Worm (Caenorhabditis elegans) whole organism, L4 larva: ENCODE data around the gene ipla-2.

ENCODE experiments used
- D1046.2 ChIP-seq: fragments of 200-800 bp; sonication (Bioruptor generic); IDR thresholded peaks from 2 replicates; pipeline ENCODE4 v1.3.6; 2022; ENCODE audit warnings: missing genetic modification characterization, missing compliant biosample characterization
- F10B5.3 ChIP-seq: sonication (generic microtip); optimal IDR thresholded peaks from 2 replicates; lab custom pipeline; 2016; ENCODE audit warnings: mild to moderate bottlenecking, missing genetic modification characterization, missing compliant biosample characterization
- F37D6.2 ChIP-seq: sonication (generic microtip); optimal IDR thresholded peaks from 2 replicates; lab custom pipeline; 2016; ENCODE audit warnings: mild to moderate bottlenecking, missing genetic modification characterization, missing compliant biosample characterization
- F44E2.7 ChIP-seq: fragments of 200-800 bp; sonication (Bioruptor generic); IDR thresholded peaks from 2 replicates; pipeline ENCODE4 v2.1.2; 2022; ENCODE audit warnings: missing genetic modification characterization, missing compliant biosample characterization
- R02D3.7 ChIP-seq: fragments of 150-350 bp; sonication (generic microtip); optimal IDR thresholded peaks from 3 replicates; lab custom pipeline; 2014; ENCODE audit warnings: missing biosample characterization, missing genetic modification characterization
- T26A8.4 ChIP-seq: fragments of 200-800 bp; sonication (Bioruptor generic); IDR thresholded peaks from 2 replicates; pipeline ENCODE4 v1.3.6; 2022; ENCODE audit warnings: missing genetic modification characterization, missing compliant biosample characterization
- Y105C5A.15 ChIP-seq: fragments of 200-800 bp; sonication (Bioruptor generic); IDR thresholded peaks from 2 replicates; pipeline ENCODE4 v1.3.6; 2022; ENCODE audit warnings: missing genetic modification characterization, missing compliant biosample characterization
- Y5F2A.4 ChIP-seq: fragments of 200-800 bp; sonication (Bioruptor generic); optimal IDR thresholded peaks from 2 replicates; lab custom pipeline; 2018; ENCODE audit warnings: mild to moderate bottlenecking, missing genetic modification characterization, missing compliant biosample characterization
- ZK337.2 ChIP-seq: fragments of 200-800 bp; sonication (Bioruptor generic); IDR thresholded peaks from 2 replicates; pipeline ENCODE4 v1.3.6; 2022; ENCODE audit warnings: missing genetic modification reagents, missing genetic modification characterization, missing compliant biosample characterization
- aha-1 ChIP-seq: fragments of 150-350 bp; peaks from one replicate; lab custom pipeline; 2014; ENCODE audit warnings: missing biosample characterization, missing genetic modification characterization
- ama-1 ChIP-seq: fragments of 150-350 bp; optimal IDR thresholded peaks from 2 replicates; lab custom pipeline; 2014; ENCODE audit warnings: inconsistent platforms, mixed read lengths
- arid-1 ChIP-seq: fragments of 200-800 bp; sonication (Bioruptor generic); conservative IDR thresholded peaks from 2 replicates; pipeline ENCODE4 v1.3.6; 2022; ENCODE audit warnings: missing genetic modification reagents, missing genetic modification characterization, missing compliant biosample characterization
- ceh-62 ChIP-seq: sonication (generic microtip); optimal IDR thresholded peaks from 2 replicates; lab custom pipeline; 2017; ENCODE audit warnings: missing biosample characterization, missing genetic modification characterization
- cey-2 ChIP-seq: sonication (generic microtip); optimal IDR thresholded peaks from 3 replicates; lab custom pipeline; 2017; ENCODE audit warnings: missing genetic modification characterization, mild to moderate bottlenecking, missing compliant biosample characterization, antibody characterized with exemption, borderline replicate concordance; ENCODE audit not compliant: insufficient read depth
- dmd-6 ChIP-seq: fragments of 200-800 bp; sonication (Bioruptor generic); IDR thresholded peaks from 2 replicates; pipeline ENCODE4 v1.3.6; 2022; ENCODE audit warnings: missing genetic modification reagents, missing genetic modification characterization, missing compliant biosample characterization
- dmd-8 ChIP-seq: fragments of 200-800 bp; sonication (Bioruptor generic); IDR thresholded peaks from 2 replicates; pipeline ENCODE4 v1.3.6; 2022; ENCODE audit warnings: missing genetic modification characterization, missing compliant biosample characterization
- dpl-1 ChIP-seq: fragments of 150-350 bp; optimal IDR thresholded peaks from 2 replicates; lab custom pipeline; 2014; ENCODE audit warnings: missing biosample characterization, missing genetic modification reagents, missing genetic modification characterization
- egl-43 ChIP-seq: fragments of 200-800 bp; sonication (Bioruptor generic); IDR thresholded peaks from 2 replicates; pipeline ENCODE4 v1.3.6; 2022; ENCODE audit warnings: missing genetic modification reagents, missing genetic modification characterization, missing compliant biosample characterization
- hif-1 ChIP-seq, 2 experiments: sonication (generic microtip); optimal IDR thresholded peaks; 2 replicates each; lab custom pipeline; 2016 to 2017; ENCODE audit warnings: missing compliant biosample characterization in 2 of 2, missing genetic modification characterization in 2 of 2, missing genetic modification reagents in 2 of 2, missing genotype in 2 of 2, mild to moderate bottlenecking in 1 of 2
- hlh-11 ChIP-seq: fragments of 200-800 bp; sonication (Bioruptor generic); optimal IDR thresholded peaks from 2 replicates; lab custom pipeline; 2018; ENCODE audit warnings: mild to moderate bottlenecking, missing genetic modification characterization, missing compliant biosample characterization
- lin-39 ChIP-seq: fragments of 150-350 bp; optimal IDR thresholded peaks from 2 replicates; lab custom pipeline; 2014; ENCODE audit warnings: missing biosample characterization, missing genetic modification reagents, missing genetic modification characterization
- madf-5 ChIP-seq, 2 experiments: fragments of 200-800 bp; sonication (Bioruptor generic); IDR thresholded peaks; 2 replicates each; pipeline ENCODE4 v1.3.6; 2022; ENCODE audit warnings: missing compliant biosample characterization in 2 of 2, missing genetic modification characterization in 2 of 2
- mdl-1 ChIP-seq, 2 experiments: fragments of 150-350 bp in 1 of 2; sonication (generic microtip) in 1 of 2; optimal IDR thresholded peaks; 2 replicates each; lab custom pipeline; 2014 to 2017; ENCODE audit warnings: missing biosample characterization in 2 of 2, missing genetic modification characterization in 2 of 2
- mes-2 ChIP-seq: sonication (generic microtip); optimal IDR thresholded peaks from 2 replicates; lab custom pipeline; 2016; ENCODE audit warnings: missing genotype, mild to moderate bottlenecking, missing genetic modification characterization, missing compliant biosample characterization; ENCODE audit not compliant: poor library complexity, severe bottlenecking
- mxl-2 ChIP-seq: fragments of 200-800 bp; sonication (Bioruptor generic); conservative IDR thresholded peaks from 2 replicates; pipeline ENCODE4 v1.3.6; 2022; ENCODE audit warnings: missing genetic modification reagents, missing genetic modification characterization, missing compliant biosample characterization
- mxl-3 ChIP-seq: fragments of 200-800 bp; sonication (Bioruptor generic); optimal IDR thresholded peaks from 2 replicates; lab custom pipeline; 2018; ENCODE audit warnings: mild to moderate bottlenecking, missing genetic modification characterization, missing compliant biosample characterization
- nhr-11 ChIP-seq: fragments of 150-350 bp; optimal IDR thresholded peaks from 2 replicates; lab custom pipeline; 2014; ENCODE audit warnings: missing biosample characterization, missing genetic modification characterization
- nhr-237 ChIP-seq: sonication (generic microtip); optimal IDR thresholded peaks from 2 replicates; lab custom pipeline; 2017; ENCODE audit warnings: missing biosample characterization, missing genetic modification characterization
- nhr-76 ChIP-seq: fragments of 150-350 bp; optimal IDR thresholded peaks from 2 replicates; lab custom pipeline; 2014; ENCODE audit warnings: missing biosample characterization, missing genetic modification characterization
- nhr-77 ChIP-seq: fragments of 150-350 bp; optimal IDR thresholded peaks from 2 replicates; lab custom pipeline; 2014; ENCODE audit warnings: missing biosample characterization, missing genetic modification characterization
- php-3 ChIP-seq: fragments of 200-800 bp; sonication (Bioruptor generic); IDR thresholded peaks from 2 replicates; pipeline ENCODE4 v1.3.6; 2022; ENCODE audit warnings: missing genetic modification reagents, missing genetic modification characterization, missing compliant biosample characterization
- saeg-2 ChIP-seq: fragments of 200-800 bp; sonication (Bioruptor generic); IDR thresholded peaks from 2 replicates; pipeline ENCODE4 v1.3.6; 2022; ENCODE audit warnings: missing genetic modification reagents, missing genetic modification characterization, missing compliant biosample characterization
- set-16 ChIP-seq: fragments of 200-800 bp; sonication (Bioruptor generic); IDR thresholded peaks from 2 replicates; pipeline ENCODE4 v1.3.6; 2022; ENCODE audit warnings: missing genetic modification reagents, missing genetic modification characterization, missing compliant biosample characterization
- spr-3 ChIP-seq: fragments of 200-800 bp; sonication (Bioruptor generic); optimal IDR thresholded peaks from 2 replicates; lab custom pipeline; 2018; ENCODE audit warnings: mild to moderate bottlenecking, missing genetic modification characterization, missing compliant biosample characterization
- unc-130 ChIP-seq: sonication (generic microtip); optimal IDR thresholded peaks from 2 replicates; lab custom pipeline; 2016; ENCODE audit warnings: missing genetic modification reagents, missing genetic modification characterization, missing compliant biosample characterization
- unc-39 ChIP-seq: sonication (generic microtip); optimal IDR thresholded peaks from 2 replicates; lab custom pipeline; 2017; ENCODE audit warnings: missing biosample characterization, missing genetic modification characterization
- zfp-3 ChIP-seq: fragments of 200-800 bp; sonication (Bioruptor generic); conservative IDR thresholded peaks from 2 replicates; pipeline ENCODE4 v1.3.6; 2022; ENCODE audit warnings: missing genetic modification reagents, missing genetic modification characterization, missing compliant biosample characterization
- zip-2 ChIP-seq: fragments of 150-350 bp; optimal IDR thresholded peaks from 2 replicates; lab custom pipeline; 2014; ENCODE audit warnings: missing biosample characterization, missing genetic modification characterization

Gene ipla-2

DNA sequence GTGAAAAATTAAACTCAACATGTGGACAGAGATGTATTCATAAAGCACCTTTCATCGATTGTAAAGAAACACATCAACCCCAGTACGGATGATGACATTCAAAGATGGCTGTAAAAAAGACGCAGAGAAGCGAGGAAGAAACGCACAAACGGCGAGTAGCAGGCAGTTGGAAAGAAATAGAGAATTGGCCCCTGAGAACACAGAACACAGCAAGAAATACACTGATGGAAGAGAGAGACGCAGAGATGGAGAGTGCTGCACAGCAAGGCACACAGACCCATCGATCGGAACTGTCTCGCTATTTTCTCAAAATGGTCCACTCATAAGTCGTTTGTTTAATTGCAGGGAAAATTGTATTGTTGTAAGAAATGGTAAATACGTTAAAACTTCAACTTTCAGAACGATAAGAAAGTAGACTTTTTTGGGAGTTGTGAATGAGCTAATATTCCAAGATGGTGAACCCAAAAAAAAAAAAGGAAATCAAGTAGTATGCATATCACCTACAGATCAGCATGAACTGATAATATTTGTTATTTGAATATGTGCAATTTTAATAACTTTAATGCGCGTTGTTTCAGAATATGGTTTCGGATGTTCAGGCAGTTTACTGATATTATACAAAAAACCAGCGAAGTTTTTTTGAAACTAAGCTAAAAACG, 15.1 kb downstream of the ipla-2 start (continued):
- no peak for TF ChIP-seq ceh-62 (tag; lab: Kevin White, UChicago)
- no peak for TF ChIP-seq nhr-77 (tag; lab: Kevin White, UChicago)
- TF ChIP-seq unc-39 (tag; lab: Kevin White, UChicago) = no peak
- no peak for TF ChIP-seq T26A8.4 (GFP tag; lab: Robert Waterston, UW)
- no peak for TF ChIP-seq lin-39 (tag; lab: Kevin White, UChicago)
- no peak for TF ChIP-seq R02D3.7 (tag; lab: Kevin White, UChicago)
- TF ChIP-seq php-3 = 0 out of 2 replicates have a peak, but pooled peaks have one; percentile 15
- no peak for TF ChIP-seq D1046.2 (GFP tag; lab: Robert Waterston, UW)
- TF ChIP-seq spr-3 (GFP tag; lab: Kevin White, UChicago) = no peak
- no peak for TF ChIP-seq ZK337.2 (GFP tag; lab: Robert Waterston, UW)
- peak; percentile 20 for TF ChIP-seq nhr-11
- TF ChIP-seq arid-1 = 0 out of 2 replicates have a peak, but pooled peaks have one; percentile 43
- no peak for TF ChIP-seq set-16
- TF ChIP-seq nhr-237 (tag; lab: Kevin White, UChicago) = no peak
- TF ChIP-seq unc-130 = no peak
- no peak for TF ChIP-seq nhr-76
- no peak for TF ChIP-seq F37D6.2 (tag; lab: Kevin White, UChicago)
- no peak for TF ChIP-seq F44E2.7
- TF ChIP-seq dmd-8 (GFP tag; lab: Robert Waterston, UW) = no peak
- peak; percentile 70 for TF ChIP-seq dmd-6 (GFP tag; lab: Robert Waterston, UW)
- TF ChIP-seq zfp-3 (GFP tag; lab: Robert Waterston, UW) = no peak
- no peak for TF ChIP-seq Y5F2A.4 (GFP tag; lab: Kevin White, UChicago)
- TF ChIP-seq dpl-1 (GFP tag; lab: Kevin White, UChicago) = peak; percentile 23
- TF ChIP-seq F10B5.3 = no peak
- TF ChIP-seq madf-5 (GFP tag; IDR thresholded peaks at IDR 0.05; lab: Robert Waterston, UW) = no peak
- no peak for TF ChIP-seq hif-1 (tag; optimal IDR thresholded peaks at IDR 0.05; lab: Kevin White, UChicago)
- no peak for TF ChIP-seq Y105C5A.15 (GFP tag; lab: Robert Waterston, UW)
- TF ChIP-seq mxl-2 (GFP tag; lab: Robert Waterston, UW) = no peak
- TF ChIP-seq mxl-3 (GFP tag; lab: Kevin White, UChicago) = peak; percentile 40
- TF ChIP-seq ama-1 (lab: Kevin White, UChicago) = no peak
- no peak for TF ChIP-seq cey-2
- peak; percentile 80 for TF ChIP-seq hlh-11 (tag; lab: Kevin White, UChicago)
- TF ChIP-seq, all 104 proteins: peak for 22

ce11 chrX:9822173-9822572, 15.7 kb downstream of the ipla-2 start, which contains the start of gene dpy-22:
TSS of gene dpy-22 (minus strand) at chrX:9822273.
- no peak for TF ChIP-seq aha-1
- no peak for TF ChIP-seq saeg-2 (GFP tag; lab: Robert Waterston, UW)
- no peak for TF ChIP-seq mes-2 (tag; lab: Kevin White, UChicago)
- TF ChIP-seq ama-1 (lab: Kevin White, UChicago) = no peak
- TF ChIP-seq mdl-1 (tag; optimal IDR thresholded peaks at IDR 0.05; lab: Kevin White, UChicago) = no peak
- TF ChIP-seq zip-2 = no peak
- TF ChIP-seq egl-43 (GFP tag; lab: Robert Waterston, UW) = no peak
- no peak for TF ChIP-seq R02D3.7 (tag; lab: Kevin White, UChicago)
- TF ChIP-seq F10B5.3 = no peak
- TF ChIP-seq, all 104 proteins: peak for 0
